Fruit fly (Drosophila melanogaster) ovary, adult (tissue): ENCODE data around the gene Nup107.
A peak's percentile ranks its signal among the peaks of the same experiment; 100 is the strongest.

Experiments
- CG17801 ChIP-seq: fragments of 200-800 bp; optimal IDR thresholded peaks from 2 replicates; lab custom pipeline; 2019; ENCODE audit warnings: missing biosample characterization, mild to moderate bottlenecking, missing genetic modification characterization, moderate library complexity; ENCODE audit not compliant: partially characterized antibody

The Nup107 gene

DNA sequence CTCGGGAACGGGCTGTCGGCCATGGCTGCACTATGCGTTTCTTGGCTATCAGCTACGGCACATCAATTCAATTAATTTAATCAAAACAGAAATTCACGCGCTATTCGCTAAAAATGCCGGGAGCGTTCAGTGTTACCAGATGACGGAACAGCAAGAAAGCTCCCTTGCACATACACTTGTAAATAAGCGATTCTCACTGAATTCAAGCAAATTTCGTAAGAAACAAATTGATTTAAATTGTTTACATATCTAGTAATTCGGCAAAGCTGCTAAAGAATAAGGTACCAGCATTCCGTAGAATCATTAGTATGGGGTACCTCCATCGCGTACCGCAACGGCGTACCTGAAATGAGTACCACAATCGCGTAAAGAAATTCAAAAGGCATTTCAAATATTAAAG lies at the start of gene Nup107:
Gene Nup107, minus strand, starts transcription at position 149 of the 400 bp plus-strand sequence.
- no peak for TF ChIP-seq CG17801 (GFP tag; lab: Kevin White, UChicago)

DNA sequence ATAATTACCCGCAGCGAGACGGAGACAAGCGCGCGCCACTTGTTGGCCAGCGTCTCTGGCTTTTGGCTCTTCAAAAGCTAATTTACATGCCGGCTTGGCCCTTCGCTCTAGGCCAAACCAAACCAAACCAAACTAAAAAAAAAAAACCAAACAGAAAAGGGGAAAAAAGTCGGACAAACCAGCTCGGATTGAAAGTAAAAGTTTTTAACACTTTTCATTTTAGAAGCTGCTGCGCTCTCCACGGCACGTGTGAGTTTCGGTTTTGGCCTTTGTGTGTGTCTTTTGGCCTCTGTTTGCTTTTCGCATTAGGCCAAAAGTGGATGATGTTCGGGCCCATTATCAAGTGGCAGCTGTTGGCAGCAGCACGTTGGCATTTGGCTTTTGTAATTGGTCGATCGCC lies 45.4 kb upstream of the Nup107 start:
- no peak for TF ChIP-seq CG17801 (GFP tag; lab: Kevin White, UChicago)

DNA sequence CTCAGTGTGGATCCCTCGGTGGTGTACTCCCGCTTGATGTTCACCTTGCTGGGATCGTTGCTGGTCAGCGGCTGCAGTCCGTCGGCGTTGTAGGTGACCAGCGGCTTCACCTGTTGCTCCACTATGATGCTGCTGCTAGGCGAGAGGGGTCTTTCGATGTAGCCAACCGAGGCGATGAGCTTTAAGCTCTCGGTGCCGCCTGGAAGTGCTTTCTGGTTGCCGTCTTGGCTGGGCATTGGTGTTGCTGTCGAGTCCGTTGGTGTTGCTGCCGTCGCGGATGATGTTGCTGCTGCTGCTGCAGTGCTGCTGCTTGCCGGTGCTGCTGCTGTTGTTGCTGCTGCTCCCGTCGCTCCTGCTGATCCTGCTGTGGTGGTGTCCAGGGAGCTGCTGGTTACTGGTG lies 38.2 kb upstream of the Nup107 start:
- TF ChIP-seq CG17801 (GFP tag; lab: Kevin White, UChicago) = no peak

DNA sequence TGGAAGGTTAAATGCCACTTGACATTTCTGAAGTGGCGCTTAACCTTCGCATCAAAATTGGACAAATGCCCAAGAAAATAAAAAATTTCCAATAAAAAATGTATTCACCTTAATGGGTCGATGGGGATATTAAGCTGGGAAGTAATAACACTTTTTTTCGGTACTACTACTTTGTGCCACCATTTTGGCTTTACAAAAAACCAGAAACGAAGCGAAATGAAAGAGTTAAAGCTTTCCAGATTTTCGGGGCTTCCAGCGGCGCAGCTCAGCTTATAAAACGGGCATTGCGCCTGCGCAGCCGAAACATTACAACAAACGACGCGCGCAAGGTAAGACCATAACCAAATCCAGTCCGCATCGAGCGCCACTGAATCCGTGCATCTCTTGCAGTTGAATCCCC lies 34.7 kb upstream of the Nup107 start, which contains the start of gene CG17127:
Gene CG17127, plus strand, starts transcription at position 301 of the 400 bp plus-strand sequence.
- TF ChIP-seq CG17801 (GFP tag; lab: Kevin White, UChicago) = no peak

DNA sequence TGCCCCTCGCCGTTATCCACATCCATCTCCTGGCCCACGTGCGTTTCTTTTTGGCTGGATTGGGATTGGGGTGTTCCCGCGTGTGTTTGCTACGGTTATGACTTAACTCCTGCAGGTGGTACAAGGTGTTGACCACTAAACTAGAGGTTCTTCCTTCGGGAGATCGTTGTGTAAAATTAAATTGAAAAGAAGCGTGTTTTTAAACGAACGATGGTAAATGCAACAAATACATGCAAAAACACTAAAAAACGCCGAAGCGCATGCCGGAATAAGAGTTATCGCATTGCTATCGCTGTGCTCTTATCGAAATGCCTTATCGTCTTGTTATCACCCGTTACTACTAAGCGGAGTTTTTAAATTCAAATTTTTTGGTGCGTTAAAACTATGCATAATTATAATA lies 33.8 kb upstream of the Nup107 start, which contains the start of gene CG6724:
Gene CG6724, minus strand, starts transcription at position 245 of the 400 bp plus-strand sequence.
- TF ChIP-seq CG17801 (GFP tag; lab: Kevin White, UChicago) = no peak

DNA sequence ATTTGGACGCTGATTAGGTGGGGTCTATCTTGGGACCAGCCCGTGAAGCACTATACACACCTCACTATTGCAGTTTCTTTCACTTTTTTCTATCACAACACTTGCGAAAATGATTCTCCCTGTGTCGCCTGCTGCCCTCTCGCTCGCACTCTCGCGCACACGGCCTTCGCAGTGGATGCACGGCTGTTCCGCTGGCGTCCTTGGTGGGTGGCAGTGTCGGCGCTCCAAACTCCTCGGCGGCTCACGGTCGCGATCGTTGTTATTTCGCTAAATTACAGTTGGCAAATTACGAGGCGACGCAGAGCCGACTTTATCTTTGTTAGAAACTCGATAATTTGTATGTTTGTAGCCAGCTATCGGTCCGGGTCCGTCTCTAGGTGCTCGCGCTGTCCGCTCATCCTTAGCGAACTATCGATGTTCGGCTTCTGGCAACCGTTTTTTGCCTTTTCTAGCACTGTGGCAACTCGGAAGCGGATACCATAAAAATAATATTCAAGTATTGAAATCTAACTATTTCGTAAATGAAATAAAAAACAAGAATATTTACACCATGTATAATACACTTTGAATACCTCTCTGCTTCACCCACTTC lies 31.8 kb upstream of the Nup107 start, which contains the start of gene Ubc2:
Gene Ubc2, minus strand, starts transcription at position 410 of the 592 bp plus-strand sequence.
- TF ChIP-seq CG17801 (GFP tag; lab: Kevin White, UChicago) = no peak

DNA sequence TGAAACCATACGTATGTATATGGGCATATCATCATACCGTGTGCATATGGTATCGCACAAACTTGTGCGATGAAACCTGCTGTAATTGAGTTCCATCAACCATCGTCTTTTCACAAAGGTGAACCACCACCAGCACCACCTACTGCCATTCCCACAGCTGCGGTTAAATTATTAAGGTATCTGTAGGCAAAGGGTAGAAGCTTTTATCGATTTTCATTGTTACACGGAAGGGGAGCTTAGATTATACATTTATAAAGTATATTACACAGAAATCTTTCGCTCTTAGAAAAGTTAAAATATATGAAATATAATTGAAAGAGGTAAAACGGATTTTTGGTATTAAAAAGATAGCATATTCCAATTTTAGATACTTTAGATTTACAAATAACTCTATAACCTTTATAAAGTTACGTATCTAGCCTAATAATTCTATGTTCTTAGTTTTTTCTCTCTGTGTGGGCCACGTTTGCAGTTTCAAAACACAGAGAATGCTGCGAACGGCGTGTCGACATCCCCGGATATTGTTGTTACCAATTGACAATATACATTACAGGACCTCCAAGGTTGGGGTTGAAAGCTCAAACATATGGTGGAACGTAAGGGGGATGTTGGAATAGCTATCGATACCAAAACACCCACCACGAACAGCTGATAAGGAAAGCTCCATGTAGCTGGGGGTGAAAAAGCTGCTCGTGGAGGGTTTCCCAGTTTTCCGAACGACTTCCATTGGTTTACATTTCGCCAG lies 24.7 kb upstream of the Nup107 start, which contains the start of gene CG6495:
Gene CG6495, plus strand, starts transcription at position 695 of the 745 bp plus-strand sequence.
- no peak for TF ChIP-seq CG17801 (GFP tag; lab: Kevin White, UChicago)

DNA sequence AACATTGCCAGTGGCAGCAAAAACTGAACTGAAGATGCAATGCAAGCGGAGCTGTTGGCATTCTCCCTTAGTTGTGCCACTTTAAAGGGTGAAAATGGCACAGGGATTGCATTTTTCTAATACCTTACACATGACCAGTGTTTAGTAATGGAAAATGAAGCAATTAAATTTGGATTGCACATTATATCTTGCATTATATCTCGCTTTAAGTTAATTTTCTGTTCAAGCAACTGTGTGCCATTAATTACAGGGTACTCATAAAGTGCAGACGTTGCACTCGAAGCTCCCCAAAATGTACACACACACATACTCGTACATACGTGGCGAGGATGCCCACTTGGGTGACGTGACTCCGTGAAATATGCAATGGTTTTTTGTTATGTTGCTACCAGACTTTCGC lies 23.8 kb upstream of the Nup107 start:
- TF ChIP-seq CG17801 (GFP tag; lab: Kevin White, UChicago) = no peak

DNA sequence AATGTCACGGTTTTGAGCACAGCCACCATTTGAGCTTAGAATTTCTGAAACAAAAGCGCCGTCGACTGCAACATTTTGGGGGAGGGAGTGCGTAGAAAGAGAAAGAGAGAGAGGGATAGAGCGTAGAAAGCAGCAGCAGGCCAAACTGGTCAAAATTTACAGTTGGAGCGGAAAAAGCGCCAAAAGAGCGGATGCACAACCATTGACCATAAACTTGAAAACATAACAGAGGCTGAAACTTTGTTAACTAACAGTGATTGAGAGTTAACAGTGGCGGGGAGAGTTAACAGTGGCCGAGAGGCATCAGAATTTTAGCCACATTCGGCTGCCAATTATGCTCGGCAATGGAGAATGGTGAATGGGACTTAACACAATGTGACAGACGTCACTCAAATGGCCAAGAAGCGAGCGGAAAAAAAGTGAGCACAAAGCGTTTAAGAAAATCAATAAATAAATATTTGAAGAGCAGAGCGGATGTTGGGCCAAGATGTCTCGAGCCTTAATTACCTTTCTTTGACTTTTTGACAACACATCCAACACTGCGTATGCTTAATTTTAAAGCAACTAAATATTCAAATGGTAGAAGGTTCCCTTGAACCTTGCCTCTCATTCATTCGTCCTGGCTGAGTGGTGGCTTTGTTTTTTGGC lies 21.3 kb upstream of the Nup107 start:
- TF ChIP-seq CG17801 (GFP tag; lab: Kevin White, UChicago) = no peak

DNA sequence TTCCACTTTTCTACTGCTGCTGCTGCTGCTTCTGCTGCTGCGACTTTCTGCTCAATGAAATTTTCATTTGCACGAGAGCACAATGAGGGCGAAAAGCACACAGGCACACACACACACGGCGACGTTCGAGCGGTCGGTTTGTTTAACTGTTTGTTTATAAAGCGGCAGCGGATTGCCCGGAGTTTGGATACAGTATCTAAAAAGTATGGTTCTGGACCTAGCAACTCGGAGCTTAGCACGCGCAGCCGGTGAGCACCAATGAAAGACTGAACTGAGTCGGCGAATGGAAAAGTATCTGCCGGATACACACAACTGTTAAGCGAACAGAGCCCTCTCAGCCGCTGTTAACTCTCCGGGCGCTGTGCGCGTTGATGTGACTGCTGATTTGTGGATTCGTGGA lies 20.2 kb upstream of the Nup107 start, which contains the start of gene CG17124:
Gene CG17124, minus strand, starts transcription at position 277 of the 400 bp plus-strand sequence.
- TF ChIP-seq CG17801 (GFP tag; lab: Kevin White, UChicago) = peak; percentile 51

DNA sequence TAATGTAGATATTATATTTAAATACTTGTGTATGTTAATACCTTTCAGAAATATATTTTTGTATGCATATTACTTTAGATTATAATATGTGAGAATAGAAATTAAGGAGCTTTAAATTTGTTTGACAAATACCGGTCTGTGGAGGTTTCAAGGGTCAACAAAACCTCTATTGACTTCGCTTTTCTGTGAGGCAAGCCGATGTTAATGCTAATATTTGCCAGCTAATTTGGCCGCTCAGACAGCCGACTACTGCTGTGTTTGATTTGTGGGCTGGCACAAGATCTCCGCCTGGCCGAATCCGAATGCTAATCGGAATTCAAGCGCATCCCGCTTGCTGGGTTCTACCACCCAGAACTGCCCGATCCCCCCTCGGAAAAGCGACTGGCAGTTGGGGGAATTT lies 18.7 kb upstream of the Nup107 start:
- TF ChIP-seq CG17801 (GFP tag; lab: Kevin White, UChicago) = no peak

DNA sequence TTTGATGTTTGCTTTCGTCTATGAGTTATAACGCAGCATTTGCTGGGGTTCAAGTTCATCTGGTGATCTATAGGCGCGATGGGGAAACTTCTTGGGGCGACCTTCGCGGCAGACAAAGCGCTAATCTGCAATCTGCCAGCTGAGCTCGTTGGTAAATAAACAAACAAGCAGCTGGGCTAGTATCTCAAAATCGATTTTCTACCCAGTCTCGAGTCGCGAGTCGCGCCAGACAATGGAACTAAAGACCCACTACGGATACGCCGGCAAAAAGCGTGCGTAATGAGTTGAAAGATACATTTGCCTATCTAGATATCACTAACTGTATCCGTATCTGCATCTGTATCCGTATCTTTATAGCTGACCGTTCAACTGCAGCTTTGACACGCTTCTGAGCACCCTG lies 17.7 kb upstream of the Nup107 start:
- no peak for TF ChIP-seq CG17801 (GFP tag; lab: Kevin White, UChicago)

DNA sequence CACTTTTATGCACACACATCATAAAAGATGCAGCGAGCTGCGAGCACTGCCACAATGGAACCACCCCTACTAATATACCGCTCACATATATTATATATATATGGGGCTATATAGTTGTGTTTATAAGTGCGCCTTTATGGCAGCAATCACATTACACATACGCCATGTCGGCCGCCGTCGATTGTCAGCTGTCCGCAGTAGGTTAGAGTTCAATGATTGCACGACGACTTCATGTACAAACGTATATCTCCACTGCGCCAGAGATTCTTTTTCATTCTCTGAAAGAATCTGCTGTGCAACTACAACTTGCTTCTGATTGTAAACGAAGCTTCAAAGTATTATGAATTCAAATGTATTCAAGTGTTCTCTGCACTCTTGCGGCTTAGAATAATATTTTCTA lies 16.8 kb upstream of the Nup107 start:
- TF ChIP-seq CG17801 (GFP tag; lab: Kevin White, UChicago) = no peak

DNA sequence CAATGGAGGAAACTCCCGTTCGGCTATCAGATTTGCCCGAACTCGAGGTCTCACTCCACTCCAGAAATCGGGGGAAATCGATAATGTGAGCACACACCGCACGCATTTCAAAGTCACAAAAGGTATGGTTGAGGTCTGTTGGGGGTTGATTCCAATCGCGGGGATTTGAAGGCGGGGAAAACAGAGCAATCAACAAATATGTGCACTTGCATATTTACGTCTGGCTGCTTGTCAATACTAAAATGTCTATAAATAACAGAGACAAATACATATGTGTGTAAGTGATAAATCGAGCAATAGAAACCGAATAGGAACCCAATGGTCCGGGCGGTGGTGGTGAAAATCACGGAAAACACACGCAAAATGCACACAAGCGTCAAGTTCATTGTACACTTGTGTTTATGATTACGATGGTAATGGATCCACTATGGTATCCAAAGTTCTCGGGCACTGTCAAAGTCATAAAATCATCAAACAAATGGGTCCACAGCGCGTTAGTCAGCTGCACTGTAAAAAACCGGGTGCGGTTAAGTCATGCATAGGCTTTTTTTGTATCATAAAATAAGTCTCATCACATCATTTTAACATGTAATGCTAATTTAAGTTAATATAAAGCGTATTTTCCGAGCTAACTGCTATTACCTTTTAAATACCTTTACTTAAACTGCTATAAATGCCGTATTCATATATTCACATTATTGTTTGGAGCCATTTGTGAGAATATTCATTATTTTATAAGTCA lies 16.2 kb upstream of the Nup107 start:
- TF ChIP-seq CG17801 (GFP tag; lab: Kevin White, UChicago) = no peak
